Fruit fly (Drosophila melanogaster) whole organism, embryonic: Measurements from ENCODE around the gene CG5853.

Source experiments
- CG3995 ChIP-seq: fragments of 200-800 bp; sonication (Bioruptor generic); optimal IDR thresholded peaks from 3 replicates; lab custom pipeline; 2016; ENCODE audit warnings: missing biosample characterization, missing genetic modification characterization
- CG42726 ChIP-seq: fragments of 200-800 bp; sonication (Bioruptor generic); IDR thresholded peaks from 2 replicates; pipeline ENCODE4 v1.3.6; 2022; ENCODE audit warnings: missing biosample characterization, missing genetic modification characterization; ENCODE audit not compliant: partially characterized antibody
- CG7556 ChIP-seq: fragments of 200-800 bp; sonication (Bioruptor generic); optimal IDR thresholded peaks from 2 replicates; lab custom pipeline; 2017; ENCODE audit warnings: missing biosample characterization, mild to moderate bottlenecking, missing genetic modification characterization
- Eip74EF ChIP-seq, 2 experiments: fragments of 200-800 bp in 1 of 2; fragments of >200 bp in 1 of 2; sonication (Bioruptor generic) in 1 of 2; optimal IDR thresholded peaks; 2 replicates each; lab custom pipeline; 2017 to 2019; ENCODE audit warnings: missing biosample characterization in 2 of 2, missing genetic modification characterization in 2 of 2, mild to moderate bottlenecking in 1 of 2, moderate library complexity in 1 of 2
- NK7.1 ChIP-seq: fragments of 200-800 bp; sonication (Bioruptor generic); optimal IDR thresholded peaks from 3 replicates; lab custom pipeline; 2016; ENCODE audit warnings: missing biosample characterization, missing genetic modification characterization
- Nf-YA ChIP-seq: fragments of 200-800 bp; sonication (Bioruptor generic); IDR thresholded peaks from 2 replicates; pipeline ENCODE4 v1.3.6; 2022; ENCODE audit warnings: missing biosample characterization, missing genetic modification characterization
- bcd ChIP-seq: fragments of 200-800 bp; sonication (Bioruptor generic); optimal IDR thresholded peaks from 2 replicates; lab custom pipeline; 2017; ENCODE audit warnings: missing biosample characterization, mild to moderate bottlenecking, missing genetic modification characterization
- ci ChIP-seq: fragments of 200-800 bp; sonication (Bioruptor generic); IDR thresholded peaks from 3 replicates; pipeline ENCODE4 v1.3.6; 2022; ENCODE audit warnings: missing biosample characterization, missing genetic modification characterization
- danr ChIP-seq: fragments of 200-800 bp; sonication (Bioruptor generic); IDR thresholded peaks from 2 replicates; pipeline ENCODE4 v1.3.6; 2022; ENCODE audit warnings: missing biosample characterization, missing genetic modification characterization
- pan ChIP-seq, 4 experiments: fragments of >200 bp in 3 of 4; fragments of 200-800 bp in 1 of 4; sonication (Bioruptor generic) in 1 of 4; optimal IDR thresholded peaks in 3 of 4; IDR thresholded peaks in 1 of 4; 2 replicates each; pipeline versions ENCODE4 v1.3.6 to Lab custom; 2017 to 2022; ENCODE audit warnings: missing biosample characterization in 2 of 4, missing genetic modification characterization in 2 of 4, mixed read lengths in 1 of 4
- wek ChIP-seq: fragments of 200-800 bp; sonication (Bioruptor generic); optimal IDR thresholded peaks from 3 replicates; lab custom pipeline; 2018; ENCODE audit warnings: missing biosample characterization, mild to moderate bottlenecking, missing genetic modification characterization, moderate library complexity

dm6 chr2L:9918020-9918959 lies 29.2 kb downstream of the CG5853 start, which contains the start of the genes CG5885 and CG4598:
- TF ChIP-seq CG3995 (no peak), NK7.1 (GFP tag; lab: Kevin White, UChicago) (no peak), Eip74EF (GFP tag; optimal IDR thresholded peaks at IDR 0.05; lab: Kevin White, UChicago) (peak in 1 of 2 experiments; percentile 22), CG7556 (GFP tag; lab: Kevin White, UChicago) (peak; percentile 71), wek (no peak), CG42726 (GFP tag; lab: Robert Waterston, UW) (peak; percentile 76), danr (GFP tag; lab: Robert Waterston, UW) (no peak), pan (optimal IDR thresholded peaks at IDR 0.05; lab: Kevin White, UChicago) (no peak), pan (GFP tag; optimal IDR thresholded peaks at IDR 0.05 in 1 of 2, IDR thresholded peaks at IDR 0.05 in 1 of 2) (peak in 1 of 2 experiments; percentile 64), ci (GFP tag; lab: Robert Waterston, UW) (peak; percentile 85), bcd (peak; percentile 37), Nf-YA (no peak)
